Fruit fly (Drosophila melanogaster): Measurements from ENCODE around the gene CG6296.
A peak's percentile ranks its signal among the peaks of the same experiment; 100 is the strongest.

Gene CG6296

DNA sequence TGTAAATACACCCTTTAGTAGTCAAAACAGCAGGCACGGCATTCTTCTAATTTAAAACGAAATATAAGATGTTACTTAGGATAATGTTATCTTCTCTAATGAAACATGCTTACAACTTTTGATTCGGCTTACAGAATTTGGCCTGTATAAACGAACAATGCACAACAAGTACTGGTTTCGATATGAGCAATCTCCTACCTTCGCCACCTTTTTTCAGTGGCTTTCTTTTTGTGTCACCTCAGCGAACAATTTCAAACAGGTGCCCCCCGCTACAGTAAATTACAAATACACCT is 37.0 kb downstream of the CG6296 start:
- TF ChIP-seq usp (GFP tag; optimal IDR thresholded peaks at IDR 0.05) (no peak), pan (optimal IDR thresholded peaks at IDR 0.05) (no peak), EcR (GFP tag; optimal IDR thresholded peaks at IDR 0.05) (no peak), CG8478 (optimal IDR thresholded peaks at IDR 0.05) (no peak), Dll (optimal IDR thresholded peaks at IDR 0.05) (no peak), psq (optimal IDR thresholded peaks at IDR 0.05) (no peak)

DNA sequence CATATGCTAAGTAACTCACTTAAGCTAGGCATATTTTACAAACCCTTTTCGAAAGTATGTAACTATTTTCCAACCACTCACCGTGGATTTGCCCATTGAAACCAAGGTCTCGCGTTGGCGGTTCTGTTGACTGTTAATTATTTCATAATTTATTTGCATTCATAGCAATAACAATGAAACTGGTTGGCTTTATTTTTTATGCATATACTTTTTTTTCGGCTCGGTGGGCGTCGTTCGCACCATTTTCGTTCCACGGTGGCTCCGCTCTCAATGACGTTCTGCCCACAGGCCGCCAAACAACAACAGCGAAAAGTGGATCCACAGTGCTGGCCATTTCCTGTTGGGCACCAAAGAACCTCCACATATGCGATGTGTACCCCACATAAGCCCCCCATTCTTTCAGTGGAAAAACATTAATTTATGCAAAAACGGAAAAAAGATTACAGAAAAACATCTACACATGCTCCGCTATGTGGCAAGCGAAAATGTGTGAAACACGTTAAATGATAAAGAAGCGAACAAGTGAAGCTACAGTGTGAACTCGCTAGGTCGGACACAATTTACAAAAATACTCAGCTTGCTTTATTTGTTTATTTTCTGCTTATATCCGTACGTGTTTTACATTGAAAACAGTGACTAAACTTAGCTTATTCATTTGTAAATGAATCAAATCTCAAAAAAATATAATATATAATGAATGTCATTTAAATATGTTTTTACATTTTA is 37.5 kb downstream of the CG6296 start:
- no peak for TF ChIP-seq psq (optimal IDR thresholded peaks at IDR 0.05)
- no peak for TF ChIP-seq Dll (optimal IDR thresholded peaks at IDR 0.05)

- TF ChIP-seq EcR (GFP tag; optimal IDR thresholded peaks at IDR 0.05): no peak
- TF ChIP-seq CG8478 (optimal IDR thresholded peaks at IDR 0.05): no peak
- no peak for TF ChIP-seq pan (optimal IDR thresholded peaks at IDR 0.05)
- no peak for TF ChIP-seq psq (optimal IDR thresholded peaks at IDR 0.05)
- TF ChIP-seq Dll (optimal IDR thresholded peaks at IDR 0.05): no peak
Measured at dm6 chr3R:26966794-26967323, 38.4 kb downstream of the CG6296 start, which contains the start of gene CG5521. TSS of gene CG5521 (plus strand) at chr3R:26966930.

DNA sequence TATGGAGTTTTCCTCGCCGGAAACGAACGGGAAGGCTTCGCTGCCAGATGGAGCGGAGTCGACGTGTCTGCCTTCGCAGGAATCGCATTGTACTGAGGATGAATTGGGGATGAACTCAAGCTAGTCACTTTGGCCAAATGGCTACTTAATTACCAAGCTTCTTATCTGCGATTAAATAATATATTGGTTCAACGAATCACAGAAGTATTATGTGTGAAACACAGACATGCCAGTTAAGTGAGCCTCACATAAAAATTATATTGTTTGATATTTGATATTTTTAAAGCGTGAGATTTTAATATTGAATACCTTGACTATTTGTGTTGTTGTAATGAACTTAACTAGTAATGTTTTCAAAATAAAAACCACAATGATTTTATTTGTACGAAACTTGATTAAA is 38.9 kb downstream of the CG6296 start, which contains the start of gene Gr97a:
Gene Gr97a, minus strand, starts transcription at position 101 of the 400 bp plus-strand sequence.
- TF ChIP-seq EcR (GFP tag; optimal IDR thresholded peaks at IDR 0.05) (no peak), CG8478 (optimal IDR thresholded peaks at IDR 0.05) (no peak)

DNA sequence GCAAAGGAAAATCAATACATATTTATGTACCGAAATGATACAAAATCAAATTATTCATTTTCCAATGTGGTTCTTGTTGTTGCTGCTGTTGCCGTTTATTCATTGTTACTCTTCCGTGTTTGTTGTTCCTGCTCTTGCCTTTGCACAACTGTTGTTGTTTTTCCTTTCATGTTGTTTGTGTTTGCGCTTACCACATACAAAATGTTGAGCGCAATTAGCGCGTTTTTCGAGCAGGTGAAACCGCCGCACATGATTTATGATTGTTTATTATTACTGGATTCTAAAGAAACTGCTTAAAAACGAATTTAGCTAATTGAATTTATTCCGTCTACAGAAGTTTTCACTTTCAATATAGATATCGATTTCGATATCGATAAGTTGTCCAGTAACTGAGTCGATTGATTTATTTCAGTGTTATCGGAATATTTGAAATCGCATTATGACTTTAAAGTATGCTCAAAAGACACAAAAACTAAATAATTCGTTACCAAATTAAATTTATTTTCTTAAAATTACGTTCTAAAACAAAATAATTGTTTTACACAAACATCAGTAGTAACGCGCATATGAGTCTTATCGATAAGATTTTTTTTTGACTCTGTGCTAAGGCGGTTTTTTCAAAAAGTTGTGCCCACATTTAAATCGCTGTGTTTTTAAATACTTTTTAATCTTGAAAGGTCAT is 40.7 kb downstream of the CG6296 start, which contains the start of gene Tsp97E:
Gene Tsp97E, minus strand, starts transcription at position 366 of the 682 bp plus-strand sequence.
- TF ChIP-seq pan (optimal IDR thresholded peaks at IDR 0.05) (no peak), EcR (GFP tag; optimal IDR thresholded peaks at IDR 0.05) (no peak), CG8478 (optimal IDR thresholded peaks at IDR 0.05) (no peak), psq (optimal IDR thresholded peaks at IDR 0.05) (no peak), Dll (optimal IDR thresholded peaks at IDR 0.05) (no peak), usp (GFP tag; optimal IDR thresholded peaks at IDR 0.05) (no peak)

DNA sequence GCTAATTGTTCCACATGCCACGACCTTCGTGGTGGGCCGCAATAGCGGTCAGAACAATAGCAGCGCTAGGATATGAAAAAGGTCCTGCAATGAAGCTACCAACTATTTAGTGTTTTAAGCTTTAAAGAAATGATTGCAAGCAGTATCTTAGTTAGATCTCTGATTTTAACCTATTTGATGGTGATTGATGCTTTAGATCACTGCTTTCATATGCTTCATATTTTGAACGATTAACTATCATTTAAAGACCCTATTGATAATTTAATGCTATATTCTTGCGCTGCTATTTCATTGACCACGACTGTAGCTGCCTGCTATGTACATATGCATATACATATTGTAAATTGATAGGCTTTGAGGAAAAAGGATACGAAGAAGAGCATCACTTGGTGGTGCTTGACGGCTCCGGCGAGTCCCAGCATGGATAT is 41.5 kb downstream of the CG6296 start:
- TF ChIP-seq psq (optimal IDR thresholded peaks at IDR 0.05) (no peak), CG8478 (optimal IDR thresholded peaks at IDR 0.05) (no peak), Dll (optimal IDR thresholded peaks at IDR 0.05) (no peak), pan (optimal IDR thresholded peaks at IDR 0.05) (no peak), EcR (GFP tag; optimal IDR thresholded peaks at IDR 0.05) (no peak), usp (GFP tag; optimal IDR thresholded peaks at IDR 0.05) (no peak)

- TF ChIP-seq Dll (optimal IDR thresholded peaks at IDR 0.05) (no peak), psq (optimal IDR thresholded peaks at IDR 0.05) (no peak), pan (optimal IDR thresholded peaks at IDR 0.05) (no peak), CG8478 (optimal IDR thresholded peaks at IDR 0.05) (no peak), EcR (GFP tag; optimal IDR thresholded peaks at IDR 0.05) (peak in 1 of 2 experiments; percentile 62), usp (GFP tag; optimal IDR thresholded peaks at IDR 0.05) (no peak)
Measured at dm6 chr3R:26960496-26960895, 44.8 kb downstream of the CG6296 start.

DNA sequence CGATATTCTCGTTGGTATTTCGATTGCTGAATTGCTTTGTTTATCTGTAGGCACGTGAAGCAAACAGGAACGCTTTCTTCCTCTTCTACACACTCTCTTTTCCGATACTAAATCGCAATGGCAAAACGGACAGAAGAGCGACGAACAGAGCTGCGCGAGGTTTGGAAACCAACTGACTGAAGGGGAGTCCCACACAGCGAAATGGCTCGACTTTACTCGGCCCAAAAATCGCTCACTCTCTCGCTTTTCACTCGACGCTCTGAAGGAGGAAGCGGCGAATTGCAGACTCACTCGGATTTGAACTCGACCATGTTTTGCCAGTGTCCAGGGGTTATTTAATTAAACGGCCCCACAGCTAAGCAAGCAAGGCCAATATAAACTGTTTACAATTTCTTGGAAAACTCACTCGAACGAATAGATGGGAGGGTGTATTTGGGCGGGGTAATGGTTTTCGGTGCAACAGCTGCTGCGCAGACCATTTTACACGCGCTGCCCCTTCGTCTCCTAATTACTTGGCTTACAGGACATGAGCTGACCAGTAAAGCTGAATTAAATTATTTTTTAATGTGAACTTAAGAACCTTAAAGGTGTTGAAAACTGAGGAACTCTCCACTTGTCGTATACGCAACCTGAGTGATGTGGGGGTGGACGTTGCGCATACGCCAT is 46.8 kb downstream of the CG6296 start, which contains the start of gene CG6330:
Gene CG6330, minus strand, starts transcription at position 178 of the 666 bp plus-strand sequence.
- no peak for TF ChIP-seq EcR (GFP tag; optimal IDR thresholded peaks at IDR 0.05)

DNA sequence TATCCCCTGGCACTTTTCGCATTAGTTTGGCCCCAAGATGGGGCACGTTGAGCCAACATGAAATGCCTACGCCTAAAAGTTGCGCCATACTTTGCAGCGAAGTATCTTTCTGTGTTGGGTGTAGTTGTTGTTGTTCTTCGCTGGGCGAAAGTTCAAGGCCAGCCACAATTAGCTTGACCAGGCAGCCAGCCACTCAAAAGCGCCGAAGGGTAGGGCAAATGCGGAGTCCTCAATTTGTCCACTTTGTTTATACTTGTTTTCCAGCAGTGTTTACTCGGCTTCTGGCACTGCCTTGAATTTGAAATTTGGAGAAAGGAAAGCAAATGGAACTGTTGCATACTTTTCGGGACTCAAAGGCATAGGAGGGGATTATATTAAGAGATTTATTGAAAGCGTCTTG is 48.1 kb downstream of the CG6296 start:
- TF ChIP-seq CG8478 (optimal IDR thresholded peaks at IDR 0.05) (no peak), Dll (optimal IDR thresholded peaks at IDR 0.05) (no peak), pan (optimal IDR thresholded peaks at IDR 0.05) (no peak), psq (optimal IDR thresholded peaks at IDR 0.05) (no peak), usp (GFP tag; optimal IDR thresholded peaks at IDR 0.05) (no peak), EcR (GFP tag; optimal IDR thresholded peaks at IDR 0.05) (no peak)

- TF ChIP-seq Dll (optimal IDR thresholded peaks at IDR 0.05): no peak
- TF ChIP-seq EcR (GFP tag; optimal IDR thresholded peaks at IDR 0.05): no peak
- TF ChIP-seq usp (GFP tag; optimal IDR thresholded peaks at IDR 0.05): no peak
- TF ChIP-seq psq (optimal IDR thresholded peaks at IDR 0.05): no peak
- no peak for TF ChIP-seq pan (optimal IDR thresholded peaks at IDR 0.05)
- TF ChIP-seq CG8478 (optimal IDR thresholded peaks at IDR 0.05): no peak
Measured at dm6 chr3R:26956376-26957062, 48.8 kb downstream of the CG6296 start.

- TF ChIP-seq usp (GFP tag; optimal IDR thresholded peaks at IDR 0.05) (no peak), pan (optimal IDR thresholded peaks at IDR 0.05) (no peak), CG8478 (optimal IDR thresholded peaks at IDR 0.05) (no peak), EcR (GFP tag; optimal IDR thresholded peaks at IDR 0.05) (no peak), psq (optimal IDR thresholded peaks at IDR 0.05) (no peak), Dll (optimal IDR thresholded peaks at IDR 0.05) (no peak)
Measured at dm6 chr3R:26955527-26955926, 49.7 kb downstream of the CG6296 start.

Data from whole organism.